Worm (Caenorhabditis elegans) whole organism, L4 larva: ENCODE results near the gene F23D12.11.

Source experiments
- D1046.2 ChIP-seq: fragments of 200-800 bp; sonication (Bioruptor generic); IDR thresholded peaks from 2 replicates; pipeline ENCODE4 v1.3.6; 2022; ENCODE audit warnings: missing genetic modification characterization, missing compliant biosample characterization
- F26F4.8 ChIP-seq: fragments of 200-800 bp; sonication (Bioruptor generic); conservative IDR thresholded peaks from 2 replicates; pipeline ENCODE4 v1.3.6; 2022; ENCODE audit warnings: missing genetic modification characterization, missing compliant biosample characterization
- T20F7.1 ChIP-seq: fragments of 200-800 bp; sonication (Bioruptor generic); optimal IDR thresholded peaks from 2 replicates; lab custom pipeline; 2018; ENCODE audit warnings: mild to moderate bottlenecking, missing genetic modification characterization, missing compliant biosample characterization
- aha-1 ChIP-seq: fragments of 150-350 bp; peaks from one replicate; lab custom pipeline; 2014; ENCODE audit warnings: missing biosample characterization, missing genetic modification characterization
- ceh-20 ChIP-seq: fragments of 200-800 bp; sonication (Bioruptor generic); IDR thresholded peaks from 2 replicates; pipeline ENCODE4 v1.3.6; 2022; ENCODE audit warnings: missing genetic modification reagents, missing genetic modification characterization, missing compliant biosample characterization
- ceh-62 ChIP-seq: sonication (generic microtip); optimal IDR thresholded peaks from 2 replicates; lab custom pipeline; 2017; ENCODE audit warnings: missing biosample characterization, missing genetic modification characterization
- ctbp-1 ChIP-seq: fragments of 200-800 bp; sonication (Bioruptor generic); IDR thresholded peaks from 2 replicates; pipeline ENCODE4 v1.3.6; 2022; ENCODE audit warnings: missing genetic modification reagents, missing genetic modification characterization, missing compliant biosample characterization
- daf-16 ChIP-seq, 3 experiments: sonication (generic microtip); optimal IDR thresholded peaks; 2 replicates each; lab custom pipeline; 2016 to 2017; ENCODE audit warnings: missing genetic modification characterization in 3 of 3, missing genetic modification reagents in 3 of 3, mild to moderate bottlenecking in 2 of 3, missing compliant biosample characterization in 2 of 3, missing biosample characterization in 1 of 3, moderate library complexity in 1 of 3
- dmd-6 ChIP-seq: fragments of 200-800 bp; sonication (Bioruptor generic); IDR thresholded peaks from 2 replicates; pipeline ENCODE4 v1.3.6; 2022; ENCODE audit warnings: missing genetic modification reagents, missing genetic modification characterization, missing compliant biosample characterization
- dmd-9 ChIP-seq: fragments of 200-800 bp; sonication (Bioruptor generic); IDR thresholded peaks from 2 replicates; pipeline ENCODE4 v1.3.6; 2022; ENCODE audit warnings: missing genetic modification reagents, missing genetic modification characterization, missing compliant biosample characterization
- duxl-1 ChIP-seq: sonication (generic microtip); optimal IDR thresholded peaks from 2 replicates; lab custom pipeline; 2016; ENCODE audit warnings: mild to moderate bottlenecking, missing genetic modification characterization, moderate library complexity, missing compliant biosample characterization; ENCODE audit not compliant: poor library complexity
- gei-8 ChIP-seq: fragments of 200-800 bp; sonication (Bioruptor generic); optimal IDR thresholded peaks from 2 replicates; lab custom pipeline; 2018; ENCODE audit warnings: mild to moderate bottlenecking, missing genetic modification characterization, missing compliant biosample characterization
- hlh-30 ChIP-seq: sonication (generic microtip); optimal IDR thresholded peaks from 2 replicates; lab custom pipeline; 2017; ENCODE audit warnings: antibody characterized with exemption, mild to moderate bottlenecking, missing genetic modification characterization, missing compliant biosample characterization; ENCODE audit not compliant: insufficient read depth
- hmg-1.1 ChIP-seq: fragments of 200-800 bp; sonication (Bioruptor generic); IDR thresholded peaks from 2 replicates; pipeline ENCODE4 v1.3.6; 2022; ENCODE audit warnings: missing genetic modification reagents, missing genetic modification characterization, missing compliant biosample characterization
- lim-7 ChIP-seq: fragments of 200-800 bp; sonication (Bioruptor generic); IDR thresholded peaks from 2 replicates; pipeline ENCODE4 v1.3.6; 2022; ENCODE audit warnings: missing genetic modification characterization, missing compliant biosample characterization
- lin-13 ChIP-seq: fragments of 150-350 bp; optimal IDR thresholded peaks from 2 replicates; lab custom pipeline; 2014; ENCODE audit warnings: missing biosample characterization, missing genetic modification reagents, missing genetic modification characterization
- mdt-29 ChIP-seq: fragments of 200-800 bp; sonication (Bioruptor generic); IDR thresholded peaks from 2 replicates; pipeline ENCODE4 v1.3.6; 2022; ENCODE audit warnings: missing genetic modification reagents, missing genetic modification characterization, missing compliant biosample characterization
- mxl-3 ChIP-seq: fragments of 200-800 bp; sonication (Bioruptor generic); optimal IDR thresholded peaks from 2 replicates; lab custom pipeline; 2018; ENCODE audit warnings: mild to moderate bottlenecking, missing genetic modification characterization, missing compliant biosample characterization
- nhr-102 ChIP-seq: sonication (generic microtip); optimal IDR thresholded peaks from 2 replicates; lab custom pipeline; 2016; ENCODE audit warnings: mild to moderate bottlenecking, missing genetic modification characterization, moderate library complexity, missing compliant biosample characterization
- nhr-25 ChIP-seq: sonication (generic microtip); optimal IDR thresholded peaks from 2 replicates; lab custom pipeline; 2017; ENCODE audit warnings: missing genetic modification characterization, mild to moderate bottlenecking, missing compliant biosample characterization, antibody characterized with exemption, moderate library complexity, borderline replicate concordance; ENCODE audit not compliant: insufficient read depth
- nhr-28 ChIP-seq: fragments of 150-350 bp; optimal IDR thresholded peaks from 2 replicates; lab custom pipeline; 2014; ENCODE audit warnings: missing biosample characterization, missing genetic modification characterization
- nhr-41 ChIP-seq: fragments of 200-800 bp; sonication (Bioruptor generic); IDR thresholded peaks from 2 replicates; pipeline ENCODE4 v1.3.6; 2022; ENCODE audit warnings: missing genetic modification reagents, missing genetic modification characterization, missing compliant biosample characterization
- nhr-42 ChIP-seq: fragments of 200-800 bp; sonication (Bioruptor generic); IDR thresholded peaks from 2 replicates; pipeline ENCODE4 v1.3.6; 2022; ENCODE audit warnings: missing genetic modification characterization, missing compliant biosample characterization
- nhr-48 ChIP-seq: sonication (generic microtip); optimal IDR thresholded peaks from 2 replicates; lab custom pipeline; 2016; ENCODE audit warnings: mild to moderate bottlenecking, missing genetic modification characterization, missing compliant biosample characterization
- php-3 ChIP-seq: fragments of 200-800 bp; sonication (Bioruptor generic); IDR thresholded peaks from 2 replicates; pipeline ENCODE4 v1.3.6; 2022; ENCODE audit warnings: missing genetic modification reagents, missing genetic modification characterization, missing compliant biosample characterization
- rbr-2 ChIP-seq: sonication (generic microtip); optimal IDR thresholded peaks from 2 replicates; lab custom pipeline; 2016; ENCODE audit warnings: missing genotype, missing genetic modification characterization, missing compliant biosample characterization
- saeg-2 ChIP-seq: fragments of 200-800 bp; sonication (Bioruptor generic); IDR thresholded peaks from 2 replicates; pipeline ENCODE4 v1.3.6; 2022; ENCODE audit warnings: missing genetic modification reagents, missing genetic modification characterization, missing compliant biosample characterization
- snpc-1.2 ChIP-seq: fragments of 200-800 bp; sonication (Bioruptor generic); IDR thresholded peaks from 2 replicates; pipeline ENCODE4 v1.3.6; 2022; ENCODE audit warnings: missing genetic modification reagents, missing genetic modification characterization, missing compliant biosample characterization
- spr-1 ChIP-seq: sonication (generic microtip); optimal IDR thresholded peaks from 2 replicates; lab custom pipeline; 2016; ENCODE audit warnings: mild to moderate bottlenecking, missing genetic modification characterization, missing compliant biosample characterization
- tra-1 ChIP-seq: fragments of 200-800 bp; sonication (Bioruptor generic); IDR thresholded peaks from 2 replicates; pipeline ENCODE4 v1.3.6; 2022; ENCODE audit warnings: missing genetic modification reagents, missing genetic modification characterization, missing compliant biosample characterization
- unc-62 ChIP-seq, 3 experiments: fragments of 150-350 bp in 1 of 3; sonication (generic microtip); optimal IDR thresholded peaks in 2 of 3; peaks in 1 of 3; 1 replicate in 1 of 3; 2 replicates in 2 of 3; lab custom pipeline; 2014 to 2017; ENCODE audit warnings: missing biosample characterization in 3 of 3, missing genetic modification characterization in 3 of 3, missing genetic modification reagents in 3 of 3, missing genotype in 1 of 3
- zfp-2 ChIP-seq: sonication (generic microtip); optimal IDR thresholded peaks from 2 replicates; lab custom pipeline; 2016; ENCODE audit warnings: mild to moderate bottlenecking, missing genetic modification characterization, missing compliant biosample characterization
- zfp-3 ChIP-seq: fragments of 200-800 bp; sonication (Bioruptor generic); conservative IDR thresholded peaks from 2 replicates; pipeline ENCODE4 v1.3.6; 2022; ENCODE audit warnings: missing genetic modification reagents, missing genetic modification characterization, missing compliant biosample characterization
- zip-2 ChIP-seq: fragments of 150-350 bp; optimal IDR thresholded peaks from 2 replicates; lab custom pipeline; 2014; ENCODE audit warnings: missing biosample characterization, missing genetic modification characterization

F23D12.11 gene

DNA sequence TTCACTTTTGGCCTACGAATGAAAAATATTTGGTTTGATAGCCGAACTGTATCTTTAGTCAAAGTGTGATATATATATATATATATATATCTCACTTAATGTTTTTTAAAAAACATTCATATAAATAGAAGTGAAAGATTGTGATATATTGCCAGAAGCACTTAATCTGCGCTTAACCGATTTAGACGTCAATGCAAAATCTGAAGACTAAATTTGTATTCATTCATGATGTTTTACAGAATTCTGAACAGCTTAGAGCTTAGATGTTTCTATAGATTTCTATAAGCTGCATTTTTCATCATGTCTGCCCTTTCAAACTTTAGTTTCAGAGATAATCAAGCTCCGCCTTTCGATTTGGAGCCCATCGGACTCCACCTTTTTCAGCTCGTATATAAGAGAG, 17.8 kb upstream of the F23D12.11 start, which contains the start of gene F23D12.3 (continued):
- no peak for TF ChIP-seq unc-62 (GFP tag; optimal IDR thresholded peaks at IDR 0.05 in 1 of 2; lab: Kevin White, UChicago)
- no peak for TF ChIP-seq unc-62 (tag; optimal IDR thresholded peaks at IDR 0.05; lab: Kevin White, UChicago)
- TF ChIP-seq nhr-42 (GFP tag; lab: Robert Waterston, UW) = no peak
- TF ChIP-seq rbr-2 (tag; lab: Kevin White, UChicago) = no peak

DNA sequence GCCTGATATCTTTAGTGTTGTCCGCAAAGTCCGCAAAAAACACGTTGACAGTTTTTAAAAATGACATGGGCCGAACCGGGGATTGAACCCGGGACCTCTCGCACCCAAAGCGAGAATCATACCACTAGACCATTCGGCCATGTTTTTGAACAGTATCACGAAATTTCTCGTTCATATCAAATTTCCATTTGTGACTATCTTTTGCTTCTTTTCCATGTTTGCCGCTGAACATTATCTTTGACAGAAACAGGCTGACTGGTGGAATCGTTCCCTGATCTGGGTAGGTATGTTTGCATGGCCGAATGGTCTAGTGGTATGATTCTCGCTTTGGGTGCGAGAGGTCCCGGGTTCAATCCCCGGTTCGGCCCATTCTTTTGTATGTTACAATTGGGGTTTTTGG, 13.3 kb upstream of the F23D12.11 start:
- TF ChIP-seq dmd-9 (GFP tag; lab: Robert Waterston, UW) (peak; percentile 62; the same call in 1 of the 2 replicates), mdt-29 (GFP tag; lab: Robert Waterston, UW) (0 out of 2 replicates have a peak, but pooled peaks have one; percentile 71), ceh-20 (GFP tag; lab: Robert Waterston, UW) (peak; percentile 18; the same call in 1 of the 2 replicates), hlh-30 (tag; lab: Kevin White, UChicago) (peak; percentile 37), nhr-28 (tag; lab: Kevin White, UChicago) (peak; percentile 40), nhr-25 (tag; lab: Kevin White, UChicago) (peak; percentile 2), dmd-6 (peak; percentile 43), duxl-1 (peak; percentile 53), nhr-102 (peak; percentile 71), nhr-48 (tag; lab: Kevin White, UChicago) (peak; percentile 71), zfp-2 (peak; percentile 43), spr-1 (tag; lab: Kevin White, UChicago) (peak; percentile 51), ctbp-1 (GFP tag; lab: Robert Waterston, UW) (0 out of 2 replicates have a peak, but pooled peaks have one; percentile 46), gei-8 (GFP tag; lab: Kevin White, UChicago) (peak; percentile 45), F26F4.8 (GFP tag; lab: Robert Waterston, UW) (0 out of 2 replicates have a peak, but pooled peaks have one; percentile 57), zfp-3 (GFP tag; lab: Robert Waterston, UW) (peak; percentile 49; the same call in 1 of the 2 replicates), zip-2 (peak; percentile 48), nhr-42 (GFP tag; lab: Robert Waterston, UW) (0 out of 2 replicates have a peak, but pooled peaks have one; percentile 36), aha-1 (tag; lab: Kevin White, UChicago) (peak; percentile 84), T20F7.1 (GFP tag; lab: Kevin White, UChicago) (peak; percentile 9), saeg-2 (GFP tag; lab: Robert Waterston, UW) (0 out of 2 replicates have a peak, but pooled peaks have one; percentile 49), D1046.2 (peak; percentile 75; the same call in 1 of the 2 replicates), rbr-2 (tag; lab: Kevin White, UChicago) (peak; percentile 7), daf-16 (GFP tag; optimal IDR thresholded peaks at IDR 0.05; lab: Kevin White, UChicago) (peak in 1 of 2 experiments; percentile 79), daf-16 (tag; optimal IDR thresholded peaks at IDR 0.05; lab: Kevin White, UChicago) (peak; percentile 66), lim-7 (GFP tag; lab: Robert Waterston, UW) (peak; percentile 58), mxl-3 (peak; percentile 44), lin-13 (peak; percentile 48), tra-1 (GFP tag; lab: Robert Waterston, UW) (peak; percentile 21; the same call in 1 of the 2 replicates), php-3 (GFP tag; lab: Robert Waterston, UW) (peak; percentile 59; the same call in 1 of the 2 replicates), snpc-1.2 (GFP tag; lab: Robert Waterston, UW) (peak; percentile 60), hmg-1.1 (peak; percentile 65), nhr-41 (peak; percentile 65; the same call in 1 of the 2 replicates)
- TF ChIP-seq, all 104 proteins: peak for 32; not testable (repeated sequence) for 72

DNA sequence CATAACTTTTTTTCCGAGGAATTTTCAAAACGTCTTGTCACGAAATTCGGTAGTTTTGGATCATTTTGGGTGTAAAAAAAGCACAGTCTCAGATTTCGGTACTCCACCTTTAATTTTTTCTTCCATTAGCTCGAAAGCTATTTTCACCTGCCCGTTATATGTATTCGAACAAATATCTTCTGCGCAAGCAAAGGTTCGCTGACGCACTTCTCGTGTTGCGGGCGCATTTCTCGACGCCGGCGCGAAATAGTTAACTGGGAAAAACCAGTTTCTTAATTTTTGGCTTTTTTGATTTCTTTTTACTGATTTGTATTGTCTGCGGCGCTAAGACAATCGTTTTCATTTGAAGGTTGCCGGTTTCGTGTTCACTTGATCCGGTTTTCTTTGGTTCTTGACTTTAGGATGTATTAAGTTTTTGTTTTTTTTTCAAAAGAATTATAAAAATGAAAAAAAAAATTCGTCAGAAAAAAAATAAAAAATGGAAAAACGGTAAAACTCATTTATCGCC, 11.2 kb upstream of the F23D12.11 start:
- no peak for TF ChIP-seq ceh-62 (tag; lab: Kevin White, UChicago)
- no peak for TF ChIP-seq rbr-2 (tag; lab: Kevin White, UChicago)
- TF ChIP-seq aha-1 (tag; lab: Kevin White, UChicago) = peak; percentile 68
- TF ChIP-seq spr-1 (tag; lab: Kevin White, UChicago) = no peak
- no peak for TF ChIP-seq lim-7 (GFP tag; lab: Robert Waterston, UW)
- no peak for TF ChIP-seq dmd-9 (GFP tag; lab: Robert Waterston, UW)
